Worm (Caenorhabditis elegans) whole organism, L4 larva: ENCODE measurements around the gene F47B8.18.

Experiments
- T26A8.4 ChIP-seq: fragments of 200-800 bp; sonication (Bioruptor generic); IDR thresholded peaks from 2 replicates; pipeline ENCODE4 v1.3.6; 2022; ENCODE audit warnings: missing genetic modification characterization, missing compliant biosample characterization
- Y48G9A.11 ChIP-seq: fragments of 200-800 bp; sonication (Bioruptor generic); IDR thresholded peaks from 2 replicates; pipeline ENCODE4 v1.3.6; 2022; ENCODE audit warnings: missing genetic modification reagents, missing genetic modification characterization, missing compliant biosample characterization
- Y5F2A.4 ChIP-seq: fragments of 200-800 bp; sonication (Bioruptor generic); optimal IDR thresholded peaks from 2 replicates; lab custom pipeline; 2018; ENCODE audit warnings: mild to moderate bottlenecking, missing genetic modification characterization, missing compliant biosample characterization
- aha-1 ChIP-seq: fragments of 150-350 bp; peaks from one replicate; lab custom pipeline; 2014; ENCODE audit warnings: missing biosample characterization, missing genetic modification characterization
- ceh-28 ChIP-seq: fragments of 150-350 bp; optimal IDR thresholded peaks from 2 replicates; lab custom pipeline; 2014; ENCODE audit warnings: missing biosample characterization, missing genetic modification reagents, missing genetic modification characterization
- ces-1 ChIP-seq: fragments of 150-350 bp; sonication (generic microtip); optimal IDR thresholded peaks from 4 replicates; lab custom pipeline; 2014; ENCODE audit warnings: missing biosample characterization, missing genetic modification reagents, missing genetic modification characterization
- daf-12 ChIP-seq: fragments of 150-350 bp; optimal IDR thresholded peaks from 2 replicates; lab custom pipeline; 2014; ENCODE audit warnings: missing biosample characterization, missing genetic modification reagents, missing genetic modification characterization
- daf-16 ChIP-seq, 3 experiments: sonication (generic microtip); optimal IDR thresholded peaks; 2 replicates each; lab custom pipeline; 2016 to 2017; ENCODE audit warnings: missing genetic modification characterization in 3 of 3, missing genetic modification reagents in 3 of 3, mild to moderate bottlenecking in 2 of 3, missing compliant biosample characterization in 2 of 3, missing biosample characterization in 1 of 3, moderate library complexity in 1 of 3
- daf-19 ChIP-seq: fragments of 200-800 bp; sonication (Bioruptor generic); conservative IDR thresholded peaks from 2 replicates; pipeline ENCODE4 v1.3.6; 2022; ENCODE audit warnings: missing genetic modification characterization, missing compliant biosample characterization
- dmd-8 ChIP-seq: fragments of 200-800 bp; sonication (Bioruptor generic); IDR thresholded peaks from 2 replicates; pipeline ENCODE4 v1.3.6; 2022; ENCODE audit warnings: missing genetic modification characterization, missing compliant biosample characterization
- dpl-1 ChIP-seq: fragments of 150-350 bp; optimal IDR thresholded peaks from 2 replicates; lab custom pipeline; 2014; ENCODE audit warnings: missing biosample characterization, missing genetic modification reagents, missing genetic modification characterization
- dve-1 ChIP-seq: sonication (generic microtip); optimal IDR thresholded peaks from 2 replicates; lab custom pipeline; 2017; ENCODE audit warnings: antibody characterized with exemption, mild to moderate bottlenecking, missing genetic modification characterization, missing compliant biosample characterization; ENCODE audit not compliant: insufficient read depth
- fkh-10 ChIP-seq: fragments of 150-350 bp; optimal IDR thresholded peaks from 2 replicates; lab custom pipeline; 2014; ENCODE audit warnings: missing biosample characterization, missing genetic modification reagents, missing genetic modification characterization
- hmg-1.1 ChIP-seq: fragments of 200-800 bp; sonication (Bioruptor generic); IDR thresholded peaks from 2 replicates; pipeline ENCODE4 v1.3.6; 2022; ENCODE audit warnings: missing genetic modification reagents, missing genetic modification characterization, missing compliant biosample characterization
- lim-7 ChIP-seq: fragments of 200-800 bp; sonication (Bioruptor generic); IDR thresholded peaks from 2 replicates; pipeline ENCODE4 v1.3.6; 2022; ENCODE audit warnings: missing genetic modification characterization, missing compliant biosample characterization
- lin-13 ChIP-seq: fragments of 150-350 bp; optimal IDR thresholded peaks from 2 replicates; lab custom pipeline; 2014; ENCODE audit warnings: missing biosample characterization, missing genetic modification reagents, missing genetic modification characterization
- lin-15B ChIP-seq: fragments of 150-350 bp; sonication (generic microtip); optimal IDR thresholded peaks from 3 replicates; lab custom pipeline; 2014; ENCODE audit warnings: missing biosample characterization, missing genetic modification characterization
- lin-38 ChIP-seq: fragments of 200-800 bp; sonication (Bioruptor generic); IDR thresholded peaks from 2 replicates; pipeline ENCODE4 v1.3.6; 2022; ENCODE audit warnings: missing genetic modification reagents, missing genetic modification characterization, missing compliant biosample characterization
- lsy-2 ChIP-seq, 2 experiments: fragments of 150-350 bp in 1 of 2; sonication (generic microtip) in 1 of 2; optimal IDR thresholded peaks; 2 replicates each; lab custom pipeline; 2014 to 2017; ENCODE audit warnings: missing biosample characterization in 2 of 2, missing genetic modification characterization in 2 of 2
- madf-5 ChIP-seq, 2 experiments: fragments of 200-800 bp; sonication (Bioruptor generic); IDR thresholded peaks; 2 replicates each; pipeline ENCODE4 v1.3.6; 2022; ENCODE audit warnings: missing compliant biosample characterization in 2 of 2, missing genetic modification characterization in 2 of 2
- mdt-29 ChIP-seq: fragments of 200-800 bp; sonication (Bioruptor generic); IDR thresholded peaks from 2 replicates; pipeline ENCODE4 v1.3.6; 2022; ENCODE audit warnings: missing genetic modification reagents, missing genetic modification characterization, missing compliant biosample characterization
- mes-2 ChIP-seq: sonication (generic microtip); optimal IDR thresholded peaks from 2 replicates; lab custom pipeline; 2016; ENCODE audit warnings: missing genotype, mild to moderate bottlenecking, missing genetic modification characterization, missing compliant biosample characterization; ENCODE audit not compliant: poor library complexity, severe bottlenecking
- nhr-10 ChIP-seq: fragments of 150-350 bp; optimal IDR thresholded peaks from 2 replicates; lab custom pipeline; 2014; ENCODE audit warnings: missing biosample characterization, missing genetic modification characterization
- nhr-102 ChIP-seq: sonication (generic microtip); optimal IDR thresholded peaks from 2 replicates; lab custom pipeline; 2016; ENCODE audit warnings: mild to moderate bottlenecking, missing genetic modification characterization, moderate library complexity, missing compliant biosample characterization
- nhr-111 ChIP-seq: fragments of 200-800 bp; sonication (Bioruptor generic); optimal IDR thresholded peaks from 2 replicates; lab custom pipeline; 2018; ENCODE audit warnings: mild to moderate bottlenecking, missing genetic modification characterization, missing compliant biosample characterization
- nhr-237 ChIP-seq: sonication (generic microtip); optimal IDR thresholded peaks from 2 replicates; lab custom pipeline; 2017; ENCODE audit warnings: missing biosample characterization, missing genetic modification characterization
- nhr-25 ChIP-seq: sonication (generic microtip); optimal IDR thresholded peaks from 2 replicates; lab custom pipeline; 2017; ENCODE audit warnings: missing genetic modification characterization, mild to moderate bottlenecking, missing compliant biosample characterization, antibody characterized with exemption, moderate library complexity, borderline replicate concordance; ENCODE audit not compliant: insufficient read depth
- nhr-41 ChIP-seq: fragments of 200-800 bp; sonication (Bioruptor generic); IDR thresholded peaks from 2 replicates; pipeline ENCODE4 v1.3.6; 2022; ENCODE audit warnings: missing genetic modification reagents, missing genetic modification characterization, missing compliant biosample characterization
- nhr-48 ChIP-seq: sonication (generic microtip); optimal IDR thresholded peaks from 2 replicates; lab custom pipeline; 2016; ENCODE audit warnings: mild to moderate bottlenecking, missing genetic modification characterization, missing compliant biosample characterization
- nhr-76 ChIP-seq: fragments of 150-350 bp; optimal IDR thresholded peaks from 2 replicates; lab custom pipeline; 2014; ENCODE audit warnings: missing biosample characterization, missing genetic modification characterization
- nhr-77 ChIP-seq: fragments of 150-350 bp; optimal IDR thresholded peaks from 2 replicates; lab custom pipeline; 2014; ENCODE audit warnings: missing biosample characterization, missing genetic modification characterization
- pha-4 ChIP-seq, 2 experiments: fragments of 150-350 bp in 1 of 2; fragments of 200-800 bp in 1 of 2; sonication (Bioruptor generic) in 1 of 2; IDR thresholded peaks in 1 of 2; optimal IDR thresholded peaks in 1 of 2; 2 replicates each; pipeline versions ENCODE4 v1.3.6 to Lab custom; 2014 to 2022; ENCODE audit warnings: missing genetic modification characterization in 2 of 2, missing genetic modification reagents in 2 of 2, missing biosample characterization in 1 of 2, missing compliant biosample characterization in 1 of 2
- saeg-2 ChIP-seq: fragments of 200-800 bp; sonication (Bioruptor generic); IDR thresholded peaks from 2 replicates; pipeline ENCODE4 v1.3.6; 2022; ENCODE audit warnings: missing genetic modification reagents, missing genetic modification characterization, missing compliant biosample characterization
- sdz-12 ChIP-seq: fragments of 200-800 bp; sonication (Bioruptor generic); optimal IDR thresholded peaks from 2 replicates; lab custom pipeline; 2018; ENCODE audit warnings: mild to moderate bottlenecking, missing genetic modification characterization, missing compliant biosample characterization
- snpc-1.2 ChIP-seq: fragments of 200-800 bp; sonication (Bioruptor generic); IDR thresholded peaks from 2 replicates; pipeline ENCODE4 v1.3.6; 2022; ENCODE audit warnings: missing genetic modification reagents, missing genetic modification characterization, missing compliant biosample characterization
- spr-3 ChIP-seq: fragments of 200-800 bp; sonication (Bioruptor generic); optimal IDR thresholded peaks from 2 replicates; lab custom pipeline; 2018; ENCODE audit warnings: mild to moderate bottlenecking, missing genetic modification characterization, missing compliant biosample characterization
- tag-97 ChIP-seq: fragments of 200-800 bp; sonication (Bioruptor generic); IDR thresholded peaks from 2 replicates; pipeline ENCODE4 v1.3.6; 2022; ENCODE audit warnings: missing genetic modification characterization, missing compliant biosample characterization
- vab-7 ChIP-seq: fragments of 200-800 bp; sonication (Bioruptor generic); IDR thresholded peaks from 2 replicates; pipeline ENCODE4 v1.3.6; 2022; ENCODE audit warnings: missing genetic modification reagents, missing genetic modification characterization, missing compliant biosample characterization
- zag-1 ChIP-seq: fragments of 150-350 bp; optimal IDR thresholded peaks from 2 replicates; lab custom pipeline; 2014; ENCODE audit warnings: missing biosample characterization, missing genetic modification characterization
- zip-2 ChIP-seq: fragments of 150-350 bp; optimal IDR thresholded peaks from 2 replicates; lab custom pipeline; 2014; ENCODE audit warnings: missing biosample characterization, missing genetic modification characterization

Gene F47B8.18

ce11 chrV:14289363-14289762 is 35.9 kb downstream of the F47B8.18 start, which contains the start of gene F14D7.1:
F14D7.1 (minus strand) TSS chrV:14289463.
- TF ChIP-seq mdt-29 (GFP tag; lab: Robert Waterston, UW): no peak
- TF ChIP-seq nhr-237 (tag; lab: Kevin White, UChicago): no peak
- no peak for TF ChIP-seq zip-2 (tag; lab: Kevin White, UChicago)
- TF ChIP-seq ces-1 (GFP tag; lab: Kevin White, UChicago): no peak
- no peak for TF ChIP-seq nhr-10 (tag; lab: Kevin White, UChicago)

ce11 chrV:14285803-14286202 is 39.5 kb downstream of the F47B8.18 start, which contains the start of gene F40G12.11:
F40G12.11 (plus strand) TSS chrV:14286171.
- TF ChIP-seq Y48G9A.11 (GFP tag; lab: Robert Waterston, UW) (no peak), dve-1 (tag; lab: Kevin White, UChicago) (no peak), hmg-1.1 (GFP tag; lab: Robert Waterston, UW) (no peak), dpl-1 (GFP tag; lab: Kevin White, UChicago) (no peak)

ce11 chrV:14283241-14283640 is 42.0 kb downstream of the F47B8.18 start, which contains the start of gene F40G12.10:
F40G12.10 (plus strand) TSS chrV:14283541.
- TF ChIP-seq lim-7 (GFP tag; lab: Robert Waterston, UW) (no peak), daf-19 (GFP tag; lab: Robert Waterston, UW) (no peak), daf-16 (GFP tag; optimal IDR thresholded peaks at IDR 0.05; lab: Kevin White, UChicago) (no peak), daf-16 (tag; optimal IDR thresholded peaks at IDR 0.05; lab: Kevin White, UChicago) (no peak), nhr-102 (tag; lab: Kevin White, UChicago) (no peak), zag-1 (tag; lab: Kevin White, UChicago) (no peak), nhr-76 (tag; lab: Kevin White, UChicago) (no peak)

- no peak for TF ChIP-seq nhr-77 (tag; lab: Kevin White, UChicago)
- TF ChIP-seq lsy-2 (tag; optimal IDR thresholded peaks at IDR 0.05; lab: Kevin White, UChicago): no peak
- no peak for TF ChIP-seq spr-3 (GFP tag; lab: Kevin White, UChicago)
- TF ChIP-seq daf-19 (GFP tag; lab: Robert Waterston, UW): no peak
- no peak for TF ChIP-seq ceh-28 (tag; lab: Kevin White, UChicago)
- TF ChIP-seq nhr-48 (tag; lab: Kevin White, UChicago): no peak
- no peak for TF ChIP-seq Y5F2A.4
- no peak for TF ChIP-seq nhr-25 (tag; lab: Kevin White, UChicago)
- TF ChIP-seq aha-1 (tag; lab: Kevin White, UChicago): no peak
- no peak for TF ChIP-seq sdz-12 (GFP tag; lab: Kevin White, UChicago)
- TF ChIP-seq daf-12 (tag; lab: Kevin White, UChicago): no peak
- no peak for TF ChIP-seq vab-7 (GFP tag; lab: Robert Waterston, UW)
- no peak for TF ChIP-seq fkh-10
- no peak for TF ChIP-seq T26A8.4 (GFP tag; lab: Robert Waterston, UW)
- no peak for TF ChIP-seq nhr-41 (GFP tag; lab: Robert Waterston, UW)
These were observed 43.0 kb downstream of the F47B8.18 start, which contains the start of the genes srt-74 and F40G12.9 for ce11 chrV:14282222-14282709. srt-74 (minus strand) TSS chrV:14282322. F40G12.9 (plus strand) TSS chrV:14282659.

ce11 chrV:14279777-14280176 is 45.5 kb downstream of the F47B8.18 start, which contains the start of gene srt-33:
srt-33 (minus strand) TSS chrV:14279877.
- TF ChIP-seq pha-4 (GFP tag; IDR thresholded peaks at IDR 0.05; lab: Robert Waterston, UW) (no peak), pha-4 (tag; optimal IDR thresholded peaks at IDR 0.05; lab: Kevin White, UChicago) (no peak), dmd-8 (no peak), nhr-237 (tag; lab: Kevin White, UChicago) (no peak), snpc-1.2 (no peak), ces-1 (GFP tag; lab: Kevin White, UChicago) (no peak), nhr-111 (GFP tag; lab: Kevin White, UChicago) (no peak), dpl-1 (GFP tag; lab: Kevin White, UChicago) (no peak), saeg-2 (GFP tag; lab: Robert Waterston, UW) (no peak), lin-38 (GFP tag; lab: Robert Waterston, UW) (no peak), madf-5 (GFP tag; IDR thresholded peaks at IDR 0.05; lab: Robert Waterston, UW) (no peak), lin-15B (tag; lab: Kevin White, UChicago) (no peak), lin-13 (GFP tag; lab: Kevin White, UChicago) (no peak), tag-97 (GFP tag; lab: Robert Waterston, UW) (no peak), mes-2 (tag; lab: Kevin White, UChicago) (no peak)
